Worm (Caenorhabditis elegans) whole organism, L4 larva: ENCODE measurements around the gene irld-63.

Experiments used
- F26F4.8 ChIP-seq: fragments of 200-800 bp; sonication (Bioruptor generic); conservative IDR thresholded peaks from 2 replicates; pipeline ENCODE4 v1.3.6; 2022; ENCODE audit warnings: missing genetic modification characterization, missing compliant biosample characterization
- Y105C5A.15 ChIP-seq: fragments of 200-800 bp; sonication (Bioruptor generic); IDR thresholded peaks from 2 replicates; pipeline ENCODE4 v1.3.6; 2022; ENCODE audit warnings: missing genetic modification characterization, missing compliant biosample characterization
- Y48G9A.11 ChIP-seq: fragments of 200-800 bp; sonication (Bioruptor generic); IDR thresholded peaks from 2 replicates; pipeline ENCODE4 v1.3.6; 2022; ENCODE audit warnings: missing genetic modification reagents, missing genetic modification characterization, missing compliant biosample characterization
- ZK337.2 ChIP-seq: fragments of 200-800 bp; sonication (Bioruptor generic); IDR thresholded peaks from 2 replicates; pipeline ENCODE4 v1.3.6; 2022; ENCODE audit warnings: missing genetic modification reagents, missing genetic modification characterization, missing compliant biosample characterization
- aha-1 ChIP-seq: fragments of 150-350 bp; peaks from one replicate; lab custom pipeline; 2014; ENCODE audit warnings: missing biosample characterization, missing genetic modification characterization
- aly-2 ChIP-seq: sonication (generic microtip); optimal IDR thresholded peaks from 2 replicates; lab custom pipeline; 2018; ENCODE audit warnings: missing biosample characterization, missing genetic modification characterization
- arid-1 ChIP-seq: fragments of 200-800 bp; sonication (Bioruptor generic); conservative IDR thresholded peaks from 2 replicates; pipeline ENCODE4 v1.3.6; 2022; ENCODE audit warnings: missing genetic modification reagents, missing genetic modification characterization, missing compliant biosample characterization
- attf-4 ChIP-seq: sonication (generic microtip); optimal IDR thresholded peaks from 3 replicates; lab custom pipeline; 2017; ENCODE audit warnings: missing biosample characterization, missing genetic modification characterization
- ceh-20 ChIP-seq: fragments of 200-800 bp; sonication (Bioruptor generic); IDR thresholded peaks from 2 replicates; pipeline ENCODE4 v1.3.6; 2022; ENCODE audit warnings: missing genetic modification reagents, missing genetic modification characterization, missing compliant biosample characterization
- ceh-28 ChIP-seq: fragments of 150-350 bp; optimal IDR thresholded peaks from 2 replicates; lab custom pipeline; 2014; ENCODE audit warnings: missing biosample characterization, missing genetic modification reagents, missing genetic modification characterization
- ceh-44 ChIP-seq: fragments of 200-800 bp; sonication (Bioruptor generic); IDR thresholded peaks from 2 replicates; pipeline ENCODE4 v1.3.6; 2022; ENCODE audit warnings: missing genetic modification reagents, missing genetic modification characterization, missing compliant biosample characterization
- ceh-62 ChIP-seq: sonication (generic microtip); optimal IDR thresholded peaks from 2 replicates; lab custom pipeline; 2017; ENCODE audit warnings: missing biosample characterization, missing genetic modification characterization
- ceh-82 ChIP-seq: sonication (generic microtip); optimal IDR thresholded peaks from 2 replicates; lab custom pipeline; 2017; ENCODE audit warnings: missing biosample characterization, missing genetic modification characterization
- ctbp-1 ChIP-seq: fragments of 200-800 bp; sonication (Bioruptor generic); IDR thresholded peaks from 2 replicates; pipeline ENCODE4 v1.3.6; 2022; ENCODE audit warnings: missing genetic modification reagents, missing genetic modification characterization, missing compliant biosample characterization
- daf-16 ChIP-seq, 3 experiments: sonication (generic microtip); optimal IDR thresholded peaks; 2 replicates each; lab custom pipeline; 2016 to 2017; ENCODE audit warnings: missing genetic modification characterization in 3 of 3, missing genetic modification reagents in 3 of 3, mild to moderate bottlenecking in 2 of 3, missing compliant biosample characterization in 2 of 3, missing biosample characterization in 1 of 3, moderate library complexity in 1 of 3
- dmd-6 ChIP-seq: fragments of 200-800 bp; sonication (Bioruptor generic); IDR thresholded peaks from 2 replicates; pipeline ENCODE4 v1.3.6; 2022; ENCODE audit warnings: missing genetic modification reagents, missing genetic modification characterization, missing compliant biosample characterization
- dmd-8 ChIP-seq: fragments of 200-800 bp; sonication (Bioruptor generic); IDR thresholded peaks from 2 replicates; pipeline ENCODE4 v1.3.6; 2022; ENCODE audit warnings: missing genetic modification characterization, missing compliant biosample characterization
- dmd-9 ChIP-seq: fragments of 200-800 bp; sonication (Bioruptor generic); IDR thresholded peaks from 2 replicates; pipeline ENCODE4 v1.3.6; 2022; ENCODE audit warnings: missing genetic modification reagents, missing genetic modification characterization, missing compliant biosample characterization
- dpl-1 ChIP-seq: fragments of 150-350 bp; optimal IDR thresholded peaks from 2 replicates; lab custom pipeline; 2014; ENCODE audit warnings: missing biosample characterization, missing genetic modification reagents, missing genetic modification characterization
- dve-1 ChIP-seq: sonication (generic microtip); optimal IDR thresholded peaks from 2 replicates; lab custom pipeline; 2017; ENCODE audit warnings: antibody characterized with exemption, mild to moderate bottlenecking, missing genetic modification characterization, missing compliant biosample characterization; ENCODE audit not compliant: insufficient read depth
- egl-27 ChIP-seq: sonication (generic microtip); optimal IDR thresholded peaks from 3 replicates; lab custom pipeline; 2017; ENCODE audit warnings: missing biosample characterization, missing genetic modification reagents, missing genetic modification characterization
- fkh-10 ChIP-seq: fragments of 150-350 bp; optimal IDR thresholded peaks from 2 replicates; lab custom pipeline; 2014; ENCODE audit warnings: missing biosample characterization, missing genetic modification reagents, missing genetic modification characterization
- fos-1 ChIP-seq: fragments of 150-350 bp; optimal IDR thresholded peaks from 2 replicates; lab custom pipeline; 2014; ENCODE audit warnings: missing biosample characterization, missing genetic modification characterization
- hlh-30 ChIP-seq: sonication (generic microtip); optimal IDR thresholded peaks from 2 replicates; lab custom pipeline; 2017; ENCODE audit warnings: antibody characterized with exemption, mild to moderate bottlenecking, missing genetic modification characterization, missing compliant biosample characterization; ENCODE audit not compliant: insufficient read depth
- lim-7 ChIP-seq: fragments of 200-800 bp; sonication (Bioruptor generic); IDR thresholded peaks from 2 replicates; pipeline ENCODE4 v1.3.6; 2022; ENCODE audit warnings: missing genetic modification characterization, missing compliant biosample characterization
- lin-15B ChIP-seq: fragments of 150-350 bp; sonication (generic microtip); optimal IDR thresholded peaks from 3 replicates; lab custom pipeline; 2014; ENCODE audit warnings: missing biosample characterization, missing genetic modification characterization
- lin-38 ChIP-seq: fragments of 200-800 bp; sonication (Bioruptor generic); IDR thresholded peaks from 2 replicates; pipeline ENCODE4 v1.3.6; 2022; ENCODE audit warnings: missing genetic modification reagents, missing genetic modification characterization, missing compliant biosample characterization
- lsy-2 ChIP-seq, 2 experiments: fragments of 150-350 bp in 1 of 2; sonication (generic microtip) in 1 of 2; optimal IDR thresholded peaks; 2 replicates each; lab custom pipeline; 2014 to 2017; ENCODE audit warnings: missing biosample characterization in 2 of 2, missing genetic modification characterization in 2 of 2
- madf-5 ChIP-seq, 2 experiments: fragments of 200-800 bp; sonication (Bioruptor generic); IDR thresholded peaks; 2 replicates each; pipeline ENCODE4 v1.3.6; 2022; ENCODE audit warnings: missing compliant biosample characterization in 2 of 2, missing genetic modification characterization in 2 of 2
- mdl-1 ChIP-seq, 2 experiments: fragments of 150-350 bp in 1 of 2; sonication (generic microtip) in 1 of 2; optimal IDR thresholded peaks; 2 replicates each; lab custom pipeline; 2014 to 2017; ENCODE audit warnings: missing biosample characterization in 2 of 2, missing genetic modification characterization in 2 of 2
- mep-1 ChIP-seq: fragments of 150-350 bp; sonication (generic microtip); optimal IDR thresholded peaks from 3 replicates; lab custom pipeline; 2014; ENCODE audit warnings: missing biosample characterization, missing genetic modification characterization
- mxl-2 ChIP-seq: fragments of 200-800 bp; sonication (Bioruptor generic); conservative IDR thresholded peaks from 2 replicates; pipeline ENCODE4 v1.3.6; 2022; ENCODE audit warnings: missing genetic modification reagents, missing genetic modification characterization, missing compliant biosample characterization
- nhr-10 ChIP-seq: fragments of 150-350 bp; optimal IDR thresholded peaks from 2 replicates; lab custom pipeline; 2014; ENCODE audit warnings: missing biosample characterization, missing genetic modification characterization
- nhr-11 ChIP-seq: fragments of 150-350 bp; optimal IDR thresholded peaks from 2 replicates; lab custom pipeline; 2014; ENCODE audit warnings: missing biosample characterization, missing genetic modification characterization
- nhr-28 ChIP-seq: fragments of 150-350 bp; optimal IDR thresholded peaks from 2 replicates; lab custom pipeline; 2014; ENCODE audit warnings: missing biosample characterization, missing genetic modification characterization
- nhr-41 ChIP-seq: fragments of 200-800 bp; sonication (Bioruptor generic); IDR thresholded peaks from 2 replicates; pipeline ENCODE4 v1.3.6; 2022; ENCODE audit warnings: missing genetic modification reagents, missing genetic modification characterization, missing compliant biosample characterization
- nhr-77 ChIP-seq: fragments of 150-350 bp; optimal IDR thresholded peaks from 2 replicates; lab custom pipeline; 2014; ENCODE audit warnings: missing biosample characterization, missing genetic modification characterization
- php-3 ChIP-seq: fragments of 200-800 bp; sonication (Bioruptor generic); IDR thresholded peaks from 2 replicates; pipeline ENCODE4 v1.3.6; 2022; ENCODE audit warnings: missing genetic modification reagents, missing genetic modification characterization, missing compliant biosample characterization
- pqm-1 ChIP-seq: sonication (generic microtip); optimal IDR thresholded peaks from 2 replicates; lab custom pipeline; 2017; ENCODE audit warnings: missing biosample characterization, missing genetic modification characterization
- rbr-2 ChIP-seq: sonication (generic microtip); optimal IDR thresholded peaks from 2 replicates; lab custom pipeline; 2016; ENCODE audit warnings: missing genotype, missing genetic modification characterization, missing compliant biosample characterization
- saeg-2 ChIP-seq: fragments of 200-800 bp; sonication (Bioruptor generic); IDR thresholded peaks from 2 replicates; pipeline ENCODE4 v1.3.6; 2022; ENCODE audit warnings: missing genetic modification reagents, missing genetic modification characterization, missing compliant biosample characterization
- set-16 ChIP-seq: fragments of 200-800 bp; sonication (Bioruptor generic); IDR thresholded peaks from 2 replicates; pipeline ENCODE4 v1.3.6; 2022; ENCODE audit warnings: missing genetic modification reagents, missing genetic modification characterization, missing compliant biosample characterization
- skn-1 ChIP-seq: fragments of 150-350 bp; optimal IDR thresholded peaks from 2 replicates; lab custom pipeline; 2014; ENCODE audit warnings: missing biosample characterization, missing genetic modification characterization
- snpc-4 ChIP-seq: fragments of 150-350 bp; optimal IDR thresholded peaks from 2 replicates; lab custom pipeline; 2014; ENCODE audit warnings: missing biosample characterization, missing genetic modification characterization
- spr-1 ChIP-seq: sonication (generic microtip); optimal IDR thresholded peaks from 2 replicates; lab custom pipeline; 2016; ENCODE audit warnings: mild to moderate bottlenecking, missing genetic modification characterization, missing compliant biosample characterization
- tra-1 ChIP-seq: fragments of 200-800 bp; sonication (Bioruptor generic); IDR thresholded peaks from 2 replicates; pipeline ENCODE4 v1.3.6; 2022; ENCODE audit warnings: missing genetic modification reagents, missing genetic modification characterization, missing compliant biosample characterization
- unc-130 ChIP-seq: sonication (generic microtip); optimal IDR thresholded peaks from 2 replicates; lab custom pipeline; 2016; ENCODE audit warnings: missing genetic modification reagents, missing genetic modification characterization, missing compliant biosample characterization
- zip-11 ChIP-seq: fragments of 200-800 bp; sonication (Bioruptor generic); IDR thresholded peaks from 2 replicates; pipeline ENCODE4 v1.3.6; 2022; ENCODE audit warnings: missing genetic modification characterization, missing compliant biosample characterization

Gene irld-63

ce11 chrII:2973940-2974402 lies 43.4 kb downstream of the irld-63 start (continued):
- TF ChIP-seq lin-15B (no peak), ceh-62 (no peak), ctbp-1 (peak; percentile 98), nhr-77 (tag; lab: Kevin White, UChicago) (peak; percentile 87), spr-1 (no peak), set-16 (GFP tag; lab: Robert Waterston, UW) (peak; percentile 100), unc-130 (no peak), ZK337.2 (GFP tag; lab: Robert Waterston, UW) (0 out of 2 replicates have a peak, but pooled peaks have one; percentile 6), nhr-41 (GFP tag; lab: Robert Waterston, UW) (peak; percentile 97), aly-2 (tag; lab: Kevin White, UChicago) (no peak), ceh-44 (GFP tag; lab: Robert Waterston, UW) (no peak), mep-1 (tag; lab: Kevin White, UChicago) (peak; percentile 96), hlh-30 (peak; percentile 97), lin-38 (peak; percentile 80), ceh-28 (no peak), snpc-4 (tag; lab: Kevin White, UChicago) (no peak), zip-11 (no peak), lim-7 (GFP tag; lab: Robert Waterston, UW) (peak; percentile 63; the same call in 1 of the 2 replicates), attf-4 (tag; lab: Kevin White, UChicago) (no peak), mxl-2 (peak; percentile 85), ceh-20 (GFP tag; lab: Robert Waterston, UW) (peak; percentile 99), dve-1 (tag; lab: Kevin White, UChicago) (peak; percentile 98), rbr-2 (peak; percentile 81), Y48G9A.11 (no peak), F26F4.8 (GFP tag; lab: Robert Waterston, UW) (no peak)
- TF ChIP-seq, all 104 proteins: peak for 73

ce11 chrII:2975561-2976230 lies 45.2 kb downstream of the irld-63 start:
- TF ChIP-seq Y48G9A.11 (no peak), skn-1 (tag; lab: Kevin White, UChicago) (no peak), hlh-30 (peak; percentile 18), ceh-62 (no peak), arid-1 (GFP tag; lab: Robert Waterston, UW) (no peak), daf-16 (GFP tag; optimal IDR thresholded peaks at IDR 0.05; lab: Kevin White, UChicago) (no peak), daf-16 (tag; optimal IDR thresholded peaks at IDR 0.05; lab: Kevin White, UChicago) (peak; percentile 84), dpl-1 (GFP tag; lab: Kevin White, UChicago) (peak; percentile 3), fkh-10 (GFP tag; lab: Kevin White, UChicago) (no peak), lim-7 (GFP tag; lab: Robert Waterston, UW) (no peak), lsy-2 (tag; optimal IDR thresholded peaks at IDR 0.05; lab: Kevin White, UChicago) (peak in 1 of 2 experiments; percentile 4), php-3 (peak; percentile 39; the same call in 1 of the 2 replicates), dmd-9 (GFP tag; lab: Robert Waterston, UW) (no peak), fos-1 (no peak), spr-1 (no peak), Y105C5A.15 (GFP tag; lab: Robert Waterston, UW) (no peak), nhr-11 (tag; lab: Kevin White, UChicago) (no peak), attf-4 (tag; lab: Kevin White, UChicago) (no peak), mxl-2 (no peak), tra-1 (GFP tag; lab: Robert Waterston, UW) (no peak), ZK337.2 (GFP tag; lab: Robert Waterston, UW) (no peak), dmd-6 (peak; percentile 89), aha-1 (peak; percentile 38), dmd-8 (no peak), lin-15B (no peak), nhr-10 (tag; lab: Kevin White, UChicago) (no peak), set-16 (GFP tag; lab: Robert Waterston, UW) (no peak), ceh-82 (no peak), pqm-1 (peak; percentile 89), nhr-28 (tag; lab: Kevin White, UChicago) (peak; percentile 70), mdl-1 (tag; optimal IDR thresholded peaks at IDR 0.05; lab: Kevin White, UChicago) (peak in 1 of 2 experiments; percentile 12), aly-2 (tag; lab: Kevin White, UChicago) (no peak), madf-5 (GFP tag; IDR thresholded peaks at IDR 0.05; lab: Robert Waterston, UW) (no peak), egl-27 (tag; lab: Kevin White, UChicago) (no peak), saeg-2 (GFP tag; lab: Robert Waterston, UW) (no peak), dve-1 (tag; lab: Kevin White, UChicago) (peak; percentile 84)
